Fruit fly (Drosophila melanogaster): ENCODE measurements around the gene MRP.

dm6 chr2L:12678286-12678685 is 40.6 kb upstream of the MRP start:
- no peak for TF ChIP-seq fd96Ca (GFP tag; IDR thresholded peaks at IDR 0.05)
- no peak for TF ChIP-seq CG13204 (GFP tag; optimal IDR thresholded peaks at IDR 0.05)
- no peak for TF ChIP-seq CG14655 (GFP tag; optimal IDR thresholded peaks at IDR 0.05)

Data from whole organism, pupa.